Worm (Caenorhabditis elegans) whole organism, young adult: ENCODE data around the gene rpt-3.

ENCODE experiments used
- Y79H2A.3 ChIP-seq: fragments of 200-800 bp; sonication (Bioruptor generic); conservative IDR thresholded peaks from 2 replicates; pipeline ENCODE4 v1.3.6; 2022; ENCODE audit warnings: missing genetic modification reagents, missing genetic modification characterization, missing compliant biosample characterization
- ceh-100 ChIP-seq: fragments of 200-800 bp; sonication (Bioruptor generic); IDR thresholded peaks from 2 replicates; pipeline ENCODE4 v1.3.6; 2022; ENCODE audit warnings: missing genetic modification reagents, missing genetic modification characterization, missing compliant biosample characterization
- gei-17 ChIP-seq: fragments of 200-800 bp; sonication (Bioruptor generic); optimal IDR thresholded peaks from 2 replicates; lab custom pipeline; 2018; ENCODE audit warnings: mild to moderate bottlenecking, missing genetic modification characterization, missing compliant biosample characterization
- hmg-20 ChIP-seq: fragments of 200-800 bp; sonication (Bioruptor generic); IDR thresholded peaks from 2 replicates; pipeline ENCODE4 v1.3.6; 2022; ENCODE audit warnings: missing genetic modification reagents, missing genetic modification characterization, missing compliant biosample characterization
- pbrm-1 ChIP-seq: fragments of 200-800 bp; sonication (Bioruptor generic); IDR thresholded peaks from 2 replicates; pipeline ENCODE4 v1.3.6; 2022; ENCODE audit warnings: missing genetic modification reagents, missing genetic modification characterization, missing compliant biosample characterization
- snpc-4 ChIP-seq, 5 experiments: fragments of 150-350 bp in 1 of 5; sonication (generic microtip) in 4 of 5; optimal IDR thresholded peaks; 2 replicates each; lab custom pipeline; 2014 to 2018; ENCODE audit warnings: missing genetic modification characterization in 5 of 5, missing biosample characterization in 3 of 5, antibody characterized with exemption in 2 of 5, mild to moderate bottlenecking in 2 of 5, missing compliant biosample characterization in 2 of 5, missing genotype in 2 of 5, moderate library complexity in 2 of 5, missing genetic modification reagents in 1 of 5

DNA sequence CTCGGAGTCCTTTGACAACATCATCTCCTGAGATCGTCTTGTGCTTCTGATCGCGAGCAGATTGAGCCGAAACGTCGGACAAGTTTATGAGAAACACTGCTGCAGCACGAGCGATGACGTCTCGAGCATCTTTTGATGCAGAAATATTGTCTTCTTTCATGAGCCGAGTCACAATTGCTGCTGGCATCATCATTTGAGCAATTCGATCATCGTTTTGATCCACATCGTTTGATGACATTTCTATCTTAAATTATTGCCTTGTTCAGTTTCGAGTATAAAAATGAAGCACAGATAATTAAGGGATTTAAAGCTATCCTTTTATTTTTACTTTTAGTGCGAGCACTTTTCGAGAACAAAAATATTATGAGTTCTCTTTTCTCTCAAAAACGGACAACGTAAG, 27.0 kb upstream of the rpt-3 start, which contains the start of gene T26A5.8:
- no peak for TF ChIP-seq snpc-4 (GFP tag; optimal IDR thresholded peaks at IDR 0.05; lab: Kevin White, UChicago)
- peak in 2 of 4 experiments; percentile 10 to 19 for TF ChIP-seq snpc-4 (tag; optimal IDR thresholded peaks at IDR 0.05; lab: Kevin White, UChicago)
- TF ChIP-seq pbrm-1, result no peak; the same call in 1 of the 2 replicates
- 0 out of 2 replicates have a peak, but pooled peaks have one; percentile 45 for TF ChIP-seq Y79H2A.3 (GFP tag; lab: Robert Waterston, UW)
- no peak for TF ChIP-seq hmg-20 (GFP tag; lab: Robert Waterston, UW)
- TF ChIP-seq gei-17 (GFP tag; lab: Kevin White, UChicago), result no peak
- peak; percentile 41; the same call in 1 of the 2 replicates for TF ChIP-seq ceh-100 (GFP tag; lab: Robert Waterston, UW)
